Worm (Caenorhabditis elegans): Measurements from ENCODE around the gene hpo-36.

Gene hpo-36

ce11 chrV:3784167-3784734 is 45.0 kb upstream of the hpo-36 start, which contains the start of gene R08F11.1 (continued):
- TF ChIP-seq zfp-3 (GFP tag; conservative IDR thresholded peaks at IDR 0.05): no peak
- TF ChIP-seq hlh-11 (tag; optimal IDR thresholded peaks at IDR 0.05): peak; percentile 53
- peak; percentile 64 for TF ChIP-seq nhr-102 (tag; optimal IDR thresholded peaks at IDR 0.05)
- no peak for TF ChIP-seq mep-1 (tag; optimal IDR thresholded peaks at IDR 0.05)
- TF ChIP-seq lim-7 (GFP tag; IDR thresholded peaks at IDR 0.05): no peak
- no peak for TF ChIP-seq hmg-1.1 (GFP tag; IDR thresholded peaks at IDR 0.05)
- no peak for TF ChIP-seq nhr-41 (GFP tag; IDR thresholded peaks at IDR 0.05)
- TF ChIP-seq ceh-44 (GFP tag; IDR thresholded peaks at IDR 0.05): no peak
- TF ChIP-seq egl-43 (GFP tag; IDR thresholded peaks at IDR 0.05): no peak
- TF ChIP-seq nhr-6 (tag; optimal IDR thresholded peaks at IDR 0.05): no peak
- TF ChIP-seq Y5F2A.4 (GFP tag; optimal IDR thresholded peaks at IDR 0.05): no peak
- TF ChIP-seq madf-5 (GFP tag; IDR thresholded peaks at IDR 0.05): no peak
- no peak for TF ChIP-seq lin-1 (GFP tag; IDR thresholded peaks at IDR 0.05)
- no peak for TF ChIP-seq aly-2 (tag; optimal IDR thresholded peaks at IDR 0.05)
- no peak for TF ChIP-seq daf-12 (tag; optimal IDR thresholded peaks at IDR 0.05)
- no peak for TF ChIP-seq F10B5.3 (tag; optimal IDR thresholded peaks at IDR 0.05)
- TF ChIP-seq mxl-2 (GFP tag; conservative IDR thresholded peaks at IDR 0.05): no peak
- no peak for TF ChIP-seq snpc-1.2 (GFP tag; IDR thresholded peaks at IDR 0.05)
- TF ChIP-seq unc-39 (tag; optimal IDR thresholded peaks at IDR 0.05): no peak
- TF ChIP-seq nhr-77 (tag; optimal IDR thresholded peaks at IDR 0.05): peak; percentile 90
- TF ChIP-seq unc-62 (GFP tag; optimal IDR thresholded peaks at IDR 0.05 in 1 of 2): peak in 1 of 2 experiments; percentile 9
- TF ChIP-seq unc-62 (tag; optimal IDR thresholded peaks at IDR 0.05): no peak
- TF ChIP-seq ceh-32 (tag; optimal IDR thresholded peaks at IDR 0.05; ENCODE audit: poor library complexity): no peak
- peak in 1 of 2 experiments; percentile 79 for TF ChIP-seq hif-1 (tag; optimal IDR thresholded peaks at IDR 0.05)
- TF ChIP-seq ces-1 (GFP tag; optimal IDR thresholded peaks at IDR 0.05): no peak
- no peak for TF ChIP-seq F49E8.2 (tag; optimal IDR thresholded peaks at IDR 0.05; ENCODE audit: borderline replicate concordance)
- TF ChIP-seq dve-1 (tag; optimal IDR thresholded peaks at IDR 0.05; ENCODE audit: insufficient read depth): peak; percentile 76
- no peak for TF ChIP-seq pha-4 (GFP tag; IDR thresholded peaks at IDR 0.05)
- TF ChIP-seq pha-4 (tag; optimal IDR thresholded peaks at IDR 0.05): no peak
- no peak for TF ChIP-seq ceh-28 (tag; optimal IDR thresholded peaks at IDR 0.05)
- no peak for TF ChIP-seq jun-1 (tag; optimal IDR thresholded peaks at IDR 0.05)
- TF ChIP-seq T20F7.1 (GFP tag; optimal IDR thresholded peaks at IDR 0.05): no peak
- TF ChIP-seq hlh-30 (tag; optimal IDR thresholded peaks at IDR 0.05; ENCODE audit: insufficient read depth): peak; percentile 5
- TF ChIP-seq aha-1 (tag): no peak
- peak; percentile 98 for TF ChIP-seq nhr-28 (tag; optimal IDR thresholded peaks at IDR 0.05)
- TF ChIP-seq zfp-2 (tag; optimal IDR thresholded peaks at IDR 0.05): no peak
- TF ChIP-seq ama-1 (optimal IDR thresholded peaks at IDR 0.05): no peak
- no peak for TF ChIP-seq set-16 (GFP tag; IDR thresholded peaks at IDR 0.05)
- no peak for TF ChIP-seq ceh-20 (GFP tag; IDR thresholded peaks at IDR 0.05)

ce11 chrV:3776946-3777345 is 37.7 kb upstream of the hpo-36 start:
- TF ChIP-seq nhr-76 (tag; optimal IDR thresholded peaks at IDR 0.05): no peak
- TF ChIP-seq ceh-32 (tag; optimal IDR thresholded peaks at IDR 0.05; ENCODE audit: poor library complexity): no peak
- TF ChIP-seq rbr-2 (tag; optimal IDR thresholded peaks at IDR 0.05): no peak
- peak; percentile 64 for TF ChIP-seq nhr-28 (tag; optimal IDR thresholded peaks at IDR 0.05)
- TF ChIP-seq hlh-30 (tag; optimal IDR thresholded peaks at IDR 0.05; ENCODE audit: insufficient read depth): peak; percentile 58
- TF ChIP-seq zip-2 (tag; optimal IDR thresholded peaks at IDR 0.05): no peak
- TF ChIP-seq skn-1 (tag; optimal IDR thresholded peaks at IDR 0.05): no peak
- TF ChIP-seq sdz-12 (GFP tag; optimal IDR thresholded peaks at IDR 0.05): no peak
- no peak for TF ChIP-seq lin-29 (GFP tag; IDR thresholded peaks at IDR 0.05)
- TF ChIP-seq unc-130 (GFP tag; optimal IDR thresholded peaks at IDR 0.05): no peak
- TF ChIP-seq dmd-8 (GFP tag; IDR thresholded peaks at IDR 0.05): 0 out of 2 replicates have a peak, but pooled peaks have one; percentile 51
- TF ChIP-seq dpl-1 (GFP tag; optimal IDR thresholded peaks at IDR 0.05): no peak
- no peak for TF ChIP-seq aly-2 (tag; optimal IDR thresholded peaks at IDR 0.05)
- TF ChIP-seq snpc-1.2 (GFP tag; IDR thresholded peaks at IDR 0.05): no peak
- TF ChIP-seq vab-7 (GFP tag; IDR thresholded peaks at IDR 0.05): no peak
- TF ChIP-seq nhr-6 (tag; optimal IDR thresholded peaks at IDR 0.05): no peak
- no peak for TF ChIP-seq nhr-48 (tag; optimal IDR thresholded peaks at IDR 0.05)
- no peak for TF ChIP-seq Y105C5A.15 (GFP tag; IDR thresholded peaks at IDR 0.05)
- no peak for TF ChIP-seq daf-19 (GFP tag; conservative IDR thresholded peaks at IDR 0.05)
- TF ChIP-seq zag-1 (tag; optimal IDR thresholded peaks at IDR 0.05): no peak
- TF ChIP-seq zfp-3 (GFP tag; conservative IDR thresholded peaks at IDR 0.05): no peak
